Worm (Caenorhabditis elegans) whole organism, midembryonic: Measurements from ENCODE around the gene D1046.18.

Experiments
- flt-1 ChIP-seq: fragments of 200-800 bp; sonication (Bioruptor generic); IDR thresholded peaks from 2 replicates; pipeline ENCODE4 v1.3.6; 2022; ENCODE audit warnings: missing genetic modification characterization, missing compliant biosample characterization
- klf-2 ChIP-seq: fragments of 200-800 bp; sonication (Bioruptor generic); conservative IDR thresholded peaks from 2 replicates; pipeline ENCODE4 v1.3.6; 2022; ENCODE audit warnings: missing genetic modification reagents, missing genetic modification characterization, missing compliant biosample characterization
- med-1 ChIP-seq: sonication (generic microtip); optimal IDR thresholded peaks from 2 replicates; lab custom pipeline; 2017; ENCODE audit warnings: missing genetic modification characterization, mild to moderate bottlenecking, missing compliant biosample characterization, antibody characterized with exemption, missing genetic modification reagents; ENCODE audit not compliant: insufficient read depth
- ztf-23 ChIP-seq: fragments of 200-800 bp; sonication (Bioruptor generic); IDR thresholded peaks from 2 replicates; pipeline ENCODE4 v1.3.6; 2022; ENCODE audit warnings: missing genetic modification reagents, missing genetic modification characterization, missing compliant biosample characterization

Gene D1046.18

DNA sequence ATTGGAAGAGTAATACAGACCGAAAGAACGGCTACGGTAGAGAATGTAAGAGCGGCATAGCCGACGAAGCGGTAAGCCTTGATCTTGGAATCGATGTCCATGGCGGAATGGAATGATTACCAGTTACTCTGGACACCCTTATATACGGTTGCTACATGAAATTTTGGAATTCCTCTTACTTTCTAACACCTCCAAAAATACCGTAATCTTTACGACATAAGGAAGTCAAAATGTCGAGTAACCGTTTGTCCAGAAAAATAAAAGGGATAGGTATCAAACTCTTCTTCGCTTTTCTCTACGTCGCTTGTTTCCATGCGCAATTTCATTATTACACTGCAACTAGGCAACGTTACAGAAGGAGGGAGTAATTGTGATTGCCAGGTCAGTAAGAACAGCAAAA is 49.7 kb downstream of the D1046.18 start, which contains the start of gene col-119:
Gene col-119 (minus strand): TSS at position 101 of the 400 bp plus-strand sequence.
- TF ChIP-seq klf-2 (no peak), ztf-23 (GFP tag; lab: Robert Waterston, UW) (no peak), flt-1 (GFP tag; lab: Robert Waterston, UW) (no peak), med-1 (GFP tag; lab: Kevin White, UChicago) (no peak)
